Fruit fly (Drosophila melanogaster) whole organism, pupa: Measurements from ENCODE around the gene CG12171.
A peak's percentile ranks its signal among the peaks of the same experiment; 100 is the strongest.

Experiments used
- CG13204 ChIP-seq: fragments of 200-800 bp; sonication (Bioruptor generic); optimal IDR thresholded peaks from 2 replicates; lab custom pipeline; 2018; ENCODE audit warnings: missing biosample characterization, mild to moderate bottlenecking, missing genetic modification characterization, moderate library complexity
- CG15710 ChIP-seq: fragments of 200-800 bp; sonication (Bioruptor generic); optimal IDR thresholded peaks from 2 replicates; lab custom pipeline; 2018; ENCODE audit warnings: missing biosample characterization, mild to moderate bottlenecking, missing genetic modification characterization, moderate library complexity
- CG17806 ChIP-seq: fragments of 200-800 bp; sonication (Bioruptor generic); optimal IDR thresholded peaks from 2 replicates; lab custom pipeline; 2018; ENCODE audit warnings: missing biosample characterization, mild to moderate bottlenecking, missing genetic modification characterization, moderate library complexity
- CG32121 ChIP-seq: fragments of 200-800 bp; sonication (Bioruptor generic); IDR thresholded peaks from 2 replicates; pipeline ENCODE4 v1.3.6; 2022; ENCODE audit warnings: missing biosample characterization, missing genetic modification characterization
- CG8159 ChIP-seq: fragments of 200-800 bp; sonication (Bioruptor generic); optimal IDR thresholded peaks from 3 replicates; lab custom pipeline; 2018; ENCODE audit warnings: missing biosample characterization, mild to moderate bottlenecking, missing genetic modification characterization, moderate library complexity
- CG9948 ChIP-seq: fragments of 200-800 bp; sonication (Bioruptor generic); optimal IDR thresholded peaks from 2 replicates; lab custom pipeline; 2018; ENCODE audit warnings: missing biosample characterization, mild to moderate bottlenecking, missing genetic modification characterization, moderate library complexity
- D1 ChIP-seq: fragments of 200-800 bp; sonication (Bioruptor generic); optimal IDR thresholded peaks from 2 replicates; lab custom pipeline; 2018; ENCODE audit warnings: missing biosample characterization, mild to moderate bottlenecking, missing genetic modification characterization, moderate library complexity
- Ets98B ChIP-seq: fragments of 200-800 bp; sonication (Bioruptor generic); IDR thresholded peaks from 2 replicates; pipeline ENCODE4 v1.3.6; 2022; ENCODE audit warnings: missing biosample characterization, missing genetic modification characterization
- Pif1A ChIP-seq: fragments of 200-800 bp; sonication (Bioruptor generic); optimal IDR thresholded peaks from 3 replicates; lab custom pipeline; 2016; ENCODE audit warnings: missing biosample characterization, missing genetic modification characterization
- Pif1B ChIP-seq: fragments of 200-800 bp; sonication (Bioruptor generic); optimal IDR thresholded peaks from 3 replicates; lab custom pipeline; 2016; ENCODE audit warnings: missing biosample characterization, missing genetic modification characterization
- fd96Ca ChIP-seq: fragments of 200-800 bp; sonication (Bioruptor generic); IDR thresholded peaks from 3 replicates; pipeline ENCODE4 v1.3.6; 2022; ENCODE audit warnings: missing biosample characterization, missing genetic modification characterization
- gl ChIP-seq: fragments of 200-800 bp; sonication (Bioruptor generic); optimal IDR thresholded peaks from 2 replicates; lab custom pipeline; 2018; ENCODE audit warnings: missing biosample characterization, mild to moderate bottlenecking, missing genetic modification characterization

dm6 chr3R:5636519-5637430 lies 3.3 kb downstream of the CG12171 start, which contains the start of the genes CG31548 and CG12170:
- TF ChIP-seq Pif1A (GFP tag; lab: Kevin White, UChicago), result no peak
- 0 out of 3 replicates have a peak, but pooled peaks have one; percentile 6 for TF ChIP-seq fd96Ca (GFP tag; lab: Robert Waterston, UW)
- no peak for TF ChIP-seq CG9948 (tag; lab: Kevin White, UChicago)
- TF ChIP-seq CG8159, result no peak
- no peak for TF ChIP-seq Ets98B (GFP tag; lab: Robert Waterston, UW)
- peak; percentile 48 for TF ChIP-seq CG17806
- TF ChIP-seq gl, result no peak
- TF ChIP-seq D1 (tag; lab: Kevin White, UChicago), result no peak
- no peak for TF ChIP-seq CG13204 (GFP tag; lab: Kevin White, UChicago)
- peak; percentile 34 for TF ChIP-seq CG15710
- TF ChIP-seq Pif1B (GFP tag; lab: Kevin White, UChicago), result no peak
- TF ChIP-seq CG32121 (GFP tag; lab: Robert Waterston, UW), result no peak
